Fruit fly (Drosophila melanogaster): Measurements from ENCODE around the gene Pex7.

dm6 chr3L:8684419-8685081 is 37.6 kb downstream of the Pex7 start:
- TF ChIP-seq ttk (optimal IDR thresholded peaks at IDR 0.05) (no peak), insv (optimal IDR thresholded peaks at IDR 0.05) (no peak), psq (optimal IDR thresholded peaks at IDR 0.05) (no peak), Sin3A (optimal IDR thresholded peaks at IDR 0.05) (no peak), h (optimal IDR thresholded peaks at IDR 0.05) (no peak), Myc (optimal IDR thresholded peaks at IDR 0.05) (no peak)
